Worm (Caenorhabditis elegans): ENCODE measurements around the gene F32G8.3.

Gene F32G8.3

DNA sequence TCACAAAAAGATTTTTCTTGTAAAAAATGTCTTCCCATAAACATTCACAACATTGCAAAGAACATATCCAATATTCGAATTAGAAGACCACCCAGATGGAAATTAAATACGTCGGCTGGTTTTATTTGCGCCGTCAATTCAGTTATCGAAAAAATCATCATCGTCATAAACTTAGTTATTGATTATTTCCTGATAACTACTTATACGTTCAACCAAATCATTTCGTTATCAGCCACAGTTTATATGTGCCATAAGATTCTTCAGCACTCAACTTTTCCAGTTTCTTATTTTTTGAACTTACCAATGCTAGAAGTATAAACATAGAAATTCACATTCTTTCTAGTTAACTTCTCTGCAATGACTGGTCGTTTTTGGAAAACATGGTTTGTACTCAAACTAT, 25.5 kb upstream of the F32G8.3 start:
- TF ChIP-seq php-3 (GFP tag; IDR thresholded peaks at IDR 0.05) (peak; percentile 88), spr-1 (tag; optimal IDR thresholded peaks at IDR 0.05) (no peak), daf-16 (GFP tag; optimal IDR thresholded peaks at IDR 0.05) (no peak), daf-16 (tag; optimal IDR thresholded peaks at IDR 0.05) (peak; percentile 57), ama-1 (optimal IDR thresholded peaks at IDR 0.05) (no peak), ces-1 (GFP tag; optimal IDR thresholded peaks at IDR 0.05) (no peak), nhr-77 (tag; optimal IDR thresholded peaks at IDR 0.05) (peak; percentile 29), mdl-1 (tag; optimal IDR thresholded peaks at IDR 0.05) (no peak), hlh-30 (tag; optimal IDR thresholded peaks at IDR 0.05; ENCODE audit: insufficient read depth) (no peak), attf-4 (tag; optimal IDR thresholded peaks at IDR 0.05) (no peak), pha-4 (GFP tag; IDR thresholded peaks at IDR 0.05) (no peak), pha-4 (tag; optimal IDR thresholded peaks at IDR 0.05) (no peak), dmd-9 (GFP tag; IDR thresholded peaks at IDR 0.05) (no peak), pqm-1 (tag; optimal IDR thresholded peaks at IDR 0.05) (peak; percentile 83), dmd-6 (GFP tag; IDR thresholded peaks at IDR 0.05) (peak; percentile 58; the same call in 1 of the 2 replicates), egl-27 (tag; optimal IDR thresholded peaks at IDR 0.05) (no peak), hlh-11 (tag; optimal IDR thresholded peaks at IDR 0.05) (peak; percentile 46), dve-1 (tag; optimal IDR thresholded peaks at IDR 0.05; ENCODE audit: insufficient read depth) (peak; percentile 27), nhr-28 (tag; optimal IDR thresholded peaks at IDR 0.05) (peak; percentile 72)

DNA sequence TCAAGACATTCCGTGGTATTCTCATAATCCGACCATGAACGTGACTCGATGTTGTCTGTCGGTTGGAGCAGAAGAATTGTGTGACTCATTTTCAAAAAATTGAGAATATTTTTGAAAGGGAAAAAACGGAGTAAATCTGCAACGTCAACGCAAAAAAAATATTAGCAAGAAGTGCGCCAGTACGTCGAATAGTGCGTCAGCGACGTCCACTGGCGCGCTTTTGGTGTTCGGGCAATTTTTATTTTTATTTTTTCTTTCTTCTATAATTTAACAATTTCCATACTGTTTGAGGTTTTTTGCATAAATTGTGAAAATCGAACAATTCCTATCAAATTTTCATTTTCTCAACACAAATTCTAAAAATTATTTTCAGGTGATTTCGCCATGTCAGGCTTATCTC, 23.8 kb upstream of the F32G8.3 start, which contains the start of the genes erh-1 and lpd-9:
TSS of gene erh-1 (minus strand) at position 204 of the 400 bp plus-strand sequence.
TSS of gene lpd-9 (plus strand) at position 368 of the 400 bp plus-strand sequence.
- TF ChIP-seq nhr-237 (tag; optimal IDR thresholded peaks at IDR 0.05), result no peak
- TF ChIP-seq mep-1 (tag; optimal IDR thresholded peaks at IDR 0.05), result peak; percentile 80
- TF ChIP-seq F10B5.3 (tag; optimal IDR thresholded peaks at IDR 0.05), result peak; percentile 49
- no peak for TF ChIP-seq R02D3.7 (tag; optimal IDR thresholded peaks at IDR 0.05)
- peak; percentile 77 for TF ChIP-seq rbr-2 (tag; optimal IDR thresholded peaks at IDR 0.05)
- TF ChIP-seq F44E2.7 (GFP tag; IDR thresholded peaks at IDR 0.05), result no peak
- TF ChIP-seq arid-1 (GFP tag; conservative IDR thresholded peaks at IDR 0.05), result 0 out of 2 replicates have a peak, but pooled peaks have one; percentile 24
- TF ChIP-seq skn-1 (tag; optimal IDR thresholded peaks at IDR 0.05), result no peak
- TF ChIP-seq snpc-1.2 (GFP tag; IDR thresholded peaks at IDR 0.05), result no peak
- no peak for TF ChIP-seq ces-1 (GFP tag; optimal IDR thresholded peaks at IDR 0.05)
- TF ChIP-seq Y75B8A.6 (GFP tag; IDR thresholded peaks at IDR 0.05), result no peak
- TF ChIP-seq Y105C5A.15 (GFP tag; IDR thresholded peaks at IDR 0.05), result no peak
- TF ChIP-seq nhr-42 (GFP tag; IDR thresholded peaks at IDR 0.05), result no peak
- TF ChIP-seq T20F7.1 (GFP tag; optimal IDR thresholded peaks at IDR 0.05), result peak; percentile 74
- TF ChIP-seq ceh-82 (tag; optimal IDR thresholded peaks at IDR 0.05), result no peak
- TF ChIP-seq sdz-12 (GFP tag; optimal IDR thresholded peaks at IDR 0.05), result no peak
- TF ChIP-seq lin-1 (GFP tag; IDR thresholded peaks at IDR 0.05), result no peak
- peak; percentile 82; the same call in 1 of the 2 replicates for TF ChIP-seq T26A8.4 (GFP tag; IDR thresholded peaks at IDR 0.05)
- TF ChIP-seq spr-3 (GFP tag; optimal IDR thresholded peaks at IDR 0.05), result no peak
- peak; percentile 69 for TF ChIP-seq dve-1 (tag; optimal IDR thresholded peaks at IDR 0.05; ENCODE audit: insufficient read depth)
- peak; percentile 28; the same call in 1 of the 2 replicates for TF ChIP-seq ctbp-1 (GFP tag; IDR thresholded peaks at IDR 0.05)
- peak; percentile 76 for TF ChIP-seq nhr-102 (tag; optimal IDR thresholded peaks at IDR 0.05)
- peak; percentile 50 for TF ChIP-seq F37D6.2 (tag; optimal IDR thresholded peaks at IDR 0.05)
- TF ChIP-seq daf-19 (GFP tag; conservative IDR thresholded peaks at IDR 0.05), result no peak
- TF ChIP-seq jun-1 (tag; optimal IDR thresholded peaks at IDR 0.05), result no peak
- TF ChIP-seq cey-2 (tag; optimal IDR thresholded peaks at IDR 0.05; ENCODE audit: borderline replicate concordance, insufficient read depth), result no peak
- no peak for TF ChIP-seq lin-15B (tag; optimal IDR thresholded peaks at IDR 0.05)
- no peak for TF ChIP-seq unc-62 (GFP tag; optimal IDR thresholded peaks at IDR 0.05 in 1 of 2)
- TF ChIP-seq unc-62 (tag; optimal IDR thresholded peaks at IDR 0.05), result no peak
- TF ChIP-seq nhr-76 (tag; optimal IDR thresholded peaks at IDR 0.05), result no peak
- peak; percentile 84 for TF ChIP-seq lin-38 (GFP tag; IDR thresholded peaks at IDR 0.05)
- TF ChIP-seq hmg-1.1 (GFP tag; IDR thresholded peaks at IDR 0.05), result peak; percentile 76; the same call in 1 of the 2 replicates
- TF ChIP-seq nhr-10 (tag; optimal IDR thresholded peaks at IDR 0.05), result no peak
- TF ChIP-seq F49E8.2 (tag; optimal IDR thresholded peaks at IDR 0.05; ENCODE audit: borderline replicate concordance), result peak; percentile 33
- TF ChIP-seq nhr-111 (GFP tag; optimal IDR thresholded peaks at IDR 0.05), result no peak
